Fruit fly (Drosophila melanogaster) whole organism, embryonic: ENCODE results near the gene pps.
A peak's percentile ranks its signal among the peaks of the same experiment; 100 is the strongest.

Source experiments
- B-H2 ChIP-seq: fragments of 200-800 bp; sonication (Bioruptor generic); optimal IDR thresholded peaks from 2 replicates; lab custom pipeline; 2018; ENCODE audit warnings: missing biosample characterization, mild to moderate bottlenecking, missing genetic modification characterization
- CG1024 ChIP-seq: fragments of 200-800 bp; sonication (Bioruptor generic); IDR thresholded peaks from 2 replicates; pipeline ENCODE4 v1.3.6; 2022; ENCODE audit warnings: missing biosample characterization, missing genetic modification characterization
- CG10565 ChIP-seq: fragments of 200-800 bp; sonication (Bioruptor generic); optimal IDR thresholded peaks from 3 replicates; lab custom pipeline; 2016; ENCODE audit warnings: missing biosample characterization, mild to moderate bottlenecking, missing genetic modification characterization
- CG11398 ChIP-seq: fragments of 200-800 bp; sonication (Bioruptor generic); optimal IDR thresholded peaks from 2 replicates; lab custom pipeline; 2016; ENCODE audit warnings: missing biosample characterization, missing genetic modification characterization
- CG11504 ChIP-seq: fragments of 200-800 bp; sonication (Bioruptor generic); optimal IDR thresholded peaks from 3 replicates; lab custom pipeline; 2019; ENCODE audit warnings: missing biosample characterization, mild to moderate bottlenecking, missing genetic modification characterization, moderate library complexity
- CG11696 ChIP-seq: fragments of 200-800 bp; sonication (Bioruptor generic); IDR thresholded peaks from 2 replicates; pipeline ENCODE4 v1.3.6; 2022; ENCODE audit warnings: missing biosample characterization, missing genetic modification characterization
- CG12744 ChIP-seq: fragments of 200-800 bp; sonication (Bioruptor generic); optimal IDR thresholded peaks from 2 replicates; lab custom pipeline; 2016; ENCODE audit warnings: missing biosample characterization, missing genetic modification characterization
- CG12769 ChIP-seq: fragments of 200-800 bp; sonication (Bioruptor generic); optimal IDR thresholded peaks from 2 replicates; lab custom pipeline; 2019; ENCODE audit warnings: missing biosample characterization, mild to moderate bottlenecking, missing genetic modification characterization, moderate library complexity
- CG14860 ChIP-seq: fragments of 200-800 bp; sonication (Bioruptor generic); IDR thresholded peaks from 3 replicates; pipeline ENCODE4 v1.3.6; 2022; ENCODE audit warnings: missing biosample characterization, missing genetic modification characterization; ENCODE audit not compliant: partially characterized antibody
- CG15073 ChIP-seq: fragments of 200-800 bp; sonication (Bioruptor generic); optimal IDR thresholded peaks from 2 replicates; lab custom pipeline; 2016; ENCODE audit warnings: missing biosample characterization, missing genetic modification characterization
- CG1602 ChIP-seq: fragments of 200-800 bp; sonication (Bioruptor generic); optimal IDR thresholded peaks from 3 replicates; lab custom pipeline; 2016; ENCODE audit warnings: missing biosample characterization, missing genetic modification characterization
- CG17359 ChIP-seq: fragments of 200-800 bp; sonication (Bioruptor generic); optimal IDR thresholded peaks from 3 replicates; lab custom pipeline; 2018; ENCODE audit warnings: missing biosample characterization, mild to moderate bottlenecking, missing genetic modification characterization, moderate library complexity
- CG3163 ChIP-seq: fragments of 200-800 bp; sonication (Bioruptor generic); optimal IDR thresholded peaks from 3 replicates; lab custom pipeline; 2016; ENCODE audit warnings: missing biosample characterization, missing genetic modification characterization
- CG4424 ChIP-seq: fragments of 200-800 bp; sonication (Bioruptor generic); optimal IDR thresholded peaks from 3 replicates; lab custom pipeline; 2016; ENCODE audit warnings: missing biosample characterization, missing genetic modification characterization
- CG4707 ChIP-seq: fragments of 200-800 bp; sonication (Bioruptor generic); optimal IDR thresholded peaks from 2 replicates; lab custom pipeline; 2018; ENCODE audit warnings: missing biosample characterization, mild to moderate bottlenecking, missing genetic modification characterization, moderate library complexity
- CG7928 ChIP-seq: fragments of 200-800 bp; sonication (Bioruptor generic); optimal IDR thresholded peaks from 2 replicates; lab custom pipeline; 2017; ENCODE audit warnings: missing biosample characterization, mild to moderate bottlenecking, missing genetic modification characterization
- CG8924 ChIP-seq: fragments of 200-800 bp; optimal IDR thresholded peaks from 3 replicates; lab custom pipeline; 2019; ENCODE audit warnings: missing biosample characterization, mild to moderate bottlenecking, missing genetic modification characterization, moderate library complexity
- CG9215 ChIP-seq: fragments of 200-800 bp; sonication (Bioruptor generic); IDR thresholded peaks from 2 replicates; pipeline ENCODE4 v1.3.6; 2022; ENCODE audit warnings: missing biosample characterization, missing genetic modification characterization
- CrebB ChIP-seq: fragments of 200-800 bp; sonication (Bioruptor generic); optimal IDR thresholded peaks from 3 replicates; lab custom pipeline; 2018; ENCODE audit warnings: missing biosample characterization, mild to moderate bottlenecking, missing genetic modification characterization
- E2f2 ChIP-seq: fragments of 200-800 bp; sonication (Bioruptor generic); IDR thresholded peaks from 2 replicates; pipeline ENCODE4 v1.3.6; 2022; ENCODE audit warnings: missing biosample characterization, missing genetic modification characterization
- GATAe ChIP-seq: fragments of 200-800 bp; sonication (Bioruptor generic); conservative IDR thresholded peaks from 2 replicates; pipeline ENCODE4 v1.3.6; 2022; ENCODE audit warnings: missing biosample characterization, missing genetic modification characterization
- Gsc ChIP-seq: fragments of 200-800 bp; sonication (Bioruptor generic); IDR thresholded peaks from 2 replicates; pipeline ENCODE4 v1.3.6; 2022; ENCODE audit warnings: missing biosample characterization, missing genetic modification characterization
- H15 ChIP-seq: fragments of 200-800 bp; sonication (Bioruptor generic); IDR thresholded peaks from 3 replicates; pipeline ENCODE4 v1.3.6; 2022; ENCODE audit warnings: missing biosample characterization, missing genetic modification characterization
- HLHmδ ChIP-seq: fragments of 200-800 bp; sonication (Bioruptor generic); optimal IDR thresholded peaks from 2 replicates; lab custom pipeline; 2018; ENCODE audit warnings: missing biosample characterization, mild to moderate bottlenecking, missing genetic modification characterization, moderate library complexity
- Lhr ChIP-seq: fragments of 200-800 bp; sonication (Bioruptor generic); optimal IDR thresholded peaks from 3 replicates; lab custom pipeline; 2017; ENCODE audit warnings: mild to moderate bottlenecking, missing biosample characterization, missing genetic modification reagents, missing genetic modification characterization
- Nf-YA ChIP-seq: fragments of 200-800 bp; sonication (Bioruptor generic); IDR thresholded peaks from 2 replicates; pipeline ENCODE4 v1.3.6; 2022; ENCODE audit warnings: missing biosample characterization, missing genetic modification characterization
- Oli ChIP-seq: fragments of 200-800 bp; sonication (Bioruptor generic); optimal IDR thresholded peaks from 2 replicates; lab custom pipeline; 2018; ENCODE audit warnings: missing biosample characterization, mild to moderate bottlenecking, missing genetic modification characterization, moderate library complexity
- Rfx ChIP-seq: fragments of 200-800 bp; sonication (Bioruptor generic); IDR thresholded peaks from 2 replicates; pipeline ENCODE4 v1.3.6; 2022; ENCODE audit warnings: missing biosample characterization, missing genetic modification characterization
- Xbp1 ChIP-seq: fragments of 200-800 bp; sonication (Bioruptor generic); optimal IDR thresholded peaks from 3 replicates; lab custom pipeline; 2016; ENCODE audit warnings: missing biosample characterization, mild to moderate bottlenecking, missing genetic modification characterization
- ab ChIP-seq: fragments of 200-800 bp; sonication (Bioruptor generic); optimal IDR thresholded peaks from 2 replicates; lab custom pipeline; 2016; ENCODE audit warnings: missing biosample characterization, missing genetic modification characterization
- ato ChIP-seq: fragments of 200-800 bp; sonication (Bioruptor generic); IDR thresholded peaks from 2 replicates; pipeline ENCODE4 v1.3.6; 2022; ENCODE audit warnings: missing biosample characterization, missing genetic modification characterization; ENCODE audit not compliant: partially characterized antibody
- bbx ChIP-seq: fragments of 200-800 bp; sonication (Bioruptor generic); IDR thresholded peaks from 2 replicates; pipeline ENCODE4 v1.3.6; 2022; ENCODE audit warnings: missing biosample characterization, missing genetic modification characterization; ENCODE audit not compliant: partially characterized antibody
- chm ChIP-seq: fragments of 200-800 bp; sonication (Bioruptor generic); IDR thresholded peaks from 2 replicates; pipeline ENCODE4 v1.3.6; 2022; ENCODE audit warnings: missing biosample characterization, missing genetic modification characterization
- danr ChIP-seq: fragments of 200-800 bp; sonication (Bioruptor generic); IDR thresholded peaks from 2 replicates; pipeline ENCODE4 v1.3.6; 2022; ENCODE audit warnings: missing biosample characterization, missing genetic modification characterization
- gt ChIP-seq: fragments of 200-800 bp; sonication (Bioruptor generic); IDR thresholded peaks from 2 replicates; pipeline ENCODE4 v1.3.6; 2022; ENCODE audit warnings: missing biosample characterization, missing genetic modification characterization
- hth ChIP-seq: fragments of >200 bp; optimal IDR thresholded peaks from 2 replicates; lab custom pipeline; 2017; ENCODE audit warnings: inconsistent platforms
- insv ChIP-seq, 2 experiments: fragments of 200-800 bp; sonication (Bioruptor generic); optimal IDR thresholded peaks; 3 replicates each; lab custom pipeline; 2016 to 2018; ENCODE audit warnings: missing biosample characterization in 2 of 2, missing genetic modification characterization in 2 of 2
- kay ChIP-seq: fragments of 200-800 bp; sonication (Bioruptor generic); optimal IDR thresholded peaks from 2 replicates; lab custom pipeline; 2016; ENCODE audit warnings: missing biosample characterization, missing genetic modification characterization
- knrl ChIP-seq: fragments of 200-800 bp; sonication (Bioruptor generic); IDR thresholded peaks from 3 replicates; pipeline ENCODE4 v1.3.6; 2022; ENCODE audit warnings: missing biosample characterization, missing genetic modification characterization; ENCODE audit not compliant: partially characterized antibody
- lbe ChIP-seq: fragments of 200-800 bp; sonication (Bioruptor generic); optimal IDR thresholded peaks from 2 replicates; lab custom pipeline; 2016; ENCODE audit warnings: missing biosample characterization, mild to moderate bottlenecking, missing genetic modification characterization
- nau ChIP-seq: fragments of 200-800 bp; sonication (Bioruptor generic); optimal IDR thresholded peaks from 3 replicates; lab custom pipeline; 2017; ENCODE audit warnings: missing biosample characterization, mild to moderate bottlenecking, missing genetic modification characterization, missing genetic modification reagents
- phol ChIP-seq: fragments of 200-800 bp; sonication (Bioruptor generic); optimal IDR thresholded peaks from 3 replicates; lab custom pipeline; 2018; ENCODE audit warnings: missing biosample characterization, mild to moderate bottlenecking, missing genetic modification characterization, moderate library complexity
- pita ChIP-seq: fragments of 200-800 bp; sonication (Bioruptor generic); optimal IDR thresholded peaks from 2 replicates; lab custom pipeline; 2017; ENCODE audit warnings: missing biosample characterization, mild to moderate bottlenecking, missing genetic modification characterization
- prd ChIP-seq, 3 experiments: fragments of >200 bp in 2 of 3; fragments of 200-800 bp in 1 of 3; sonication (Bioruptor generic) in 1 of 3; optimal IDR thresholded peaks in 2 of 3; IDR thresholded peaks in 1 of 3; 2 replicates in 2 of 3; 3 replicates in 1 of 3; pipeline versions ENCODE4 v1.3.6 to Lab custom; 2017 to 2022; ENCODE audit warnings: missing biosample characterization in 1 of 3, missing genetic modification characterization in 1 of 3
- pum ChIP-seq: fragments of 200-800 bp; sonication (Bioruptor generic); optimal IDR thresholded peaks from 2 replicates; lab custom pipeline; 2016; ENCODE audit warnings: missing biosample characterization, missing genetic modification characterization
- repo ChIP-seq: fragments of 200-800 bp; sonication (Bioruptor generic); optimal IDR thresholded peaks from 2 replicates; lab custom pipeline; 2016; ENCODE audit warnings: missing biosample characterization, missing genetic modification characterization
- ro ChIP-seq: fragments of 200-800 bp; sonication (Bioruptor generic); IDR thresholded peaks from 2 replicates; pipeline ENCODE4 v1.3.6; 2022; ENCODE audit warnings: missing biosample characterization, missing genetic modification characterization
- sna ChIP-seq: fragments of 200-800 bp; sonication (Bioruptor generic); IDR thresholded peaks from 2 replicates; pipeline ENCODE4 v1.3.6; 2022; ENCODE audit warnings: missing biosample characterization, missing genetic modification characterization; ENCODE audit not compliant: partially characterized antibody
- toy ChIP-seq: fragments of 200-800 bp; sonication (Bioruptor generic); IDR thresholded peaks from 2 replicates; pipeline ENCODE4 v1.3.6; 2022; ENCODE audit warnings: missing biosample characterization, missing genetic modification characterization
- yki ChIP-seq: fragments of >200 bp; optimal IDR thresholded peaks from 3 replicates; lab custom pipeline; 2018
- zen2 ChIP-seq: fragments of 200-800 bp; sonication (Bioruptor generic); IDR thresholded peaks from 3 replicates; pipeline ENCODE4 v1.3.6; 2022; ENCODE audit warnings: missing biosample characterization, missing genetic modification characterization; ENCODE audit not compliant: partially characterized antibody

pps gene

DNA sequence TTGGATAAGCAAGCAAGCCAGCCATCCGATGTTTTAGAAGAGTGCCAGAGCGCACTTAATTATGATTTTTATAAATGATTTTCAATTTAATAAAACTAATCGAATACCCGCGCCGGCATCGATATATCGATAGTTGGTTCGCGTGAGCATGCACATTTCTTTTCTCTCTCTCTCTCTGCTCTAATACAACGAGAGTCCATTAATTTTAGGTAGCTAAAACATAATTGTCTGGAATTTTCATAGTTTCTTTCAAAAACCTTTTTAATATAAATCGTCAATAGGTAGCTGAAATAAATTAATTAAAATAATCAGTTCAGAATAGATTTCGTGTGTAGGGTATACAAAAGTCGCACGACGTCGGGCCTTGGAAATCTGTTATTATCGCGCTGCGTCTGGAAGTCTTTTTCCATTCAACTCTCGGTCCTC is 35.3 kb downstream of the pps start, which contains the start of gene CG18549 (continued):
- TF ChIP-seq CG14860 (GFP tag; lab: Robert Waterston, UW) (peak; percentile 65), ro (GFP tag; lab: Robert Waterston, UW) (peak; percentile 99), lbe (GFP tag; lab: Kevin White, UChicago) (peak; percentile 99), pita (GFP tag; lab: Kevin White, UChicago) (no peak), Oli (tag; lab: Kevin White, UChicago) (peak; percentile 100), CG7928 (GFP tag; lab: Kevin White, UChicago) (peak; percentile 85), knrl (GFP tag; lab: Robert Waterston, UW) (peak; percentile 75), prd (optimal IDR thresholded peaks at IDR 0.05; lab: Kevin White, UChicago) (no peak), prd (GFP tag; IDR thresholded peaks at IDR 0.05; lab: Robert Waterston, UW) (peak; percentile 100), bbx (GFP tag; lab: Robert Waterston, UW) (peak; percentile 76), CG11504 (tag; lab: Kevin White, UChicago) (peak; percentile 99), sna (GFP tag; lab: Robert Waterston, UW) (peak; percentile 85), repo (peak; percentile 98), hth (lab: Kevin White, UChicago) (no peak), gt (GFP tag; lab: Robert Waterston, UW) (peak; percentile 99), kay (peak; percentile 99), Xbp1 (GFP tag; lab: Kevin White, UChicago) (peak; percentile 100), B-H2 (peak; percentile 99), yki (lab: Kevin White, UChicago) (no peak), CG11398 (peak; percentile 99), Gsc (GFP tag; lab: Robert Waterston, UW) (peak; percentile 99), CG10565 (GFP tag; lab: Kevin White, UChicago) (peak; percentile 98), CG4424 (GFP tag; lab: Kevin White, UChicago) (peak; percentile 100), CG11696 (peak; percentile 98), chm (GFP tag; lab: Robert Waterston, UW) (peak; percentile 100), CG9215 (GFP tag; lab: Robert Waterston, UW) (peak; percentile 99), insv (GFP tag; optimal IDR thresholded peaks at IDR 0.05; lab: Kevin White, UChicago) (peak; percentile 74 to 86), ato (GFP tag; lab: Robert Waterston, UW) (peak; percentile 71), HLHmδ (GFP tag; lab: Kevin White, UChicago) (no peak), nau (GFP tag; lab: Kevin White, UChicago) (peak; percentile 100), Nf-YA (GFP tag; lab: Robert Waterston, UW) (peak; percentile 100), CG17359 (tag; lab: Kevin White, UChicago) (peak; percentile 100), CG1602 (GFP tag; lab: Kevin White, UChicago) (peak; percentile 100), E2f2 (peak; percentile 98), CG15073 (GFP tag; lab: Kevin White, UChicago) (peak; percentile 94), Lhr (GFP tag; lab: Kevin White, UChicago) (peak; percentile 99), danr (GFP tag; lab: Robert Waterston, UW) (peak; percentile 100), zen2 (GFP tag; lab: Robert Waterston, UW) (peak; percentile 84), GATAe (GFP tag; lab: Robert Waterston, UW) (peak; percentile 99), phol (tag; lab: Kevin White, UChicago) (peak; percentile 100), pum (GFP tag; lab: Kevin White, UChicago) (peak; percentile 99), CG3163 (GFP tag; lab: Kevin White, UChicago) (peak; percentile 92), H15 (GFP tag; lab: Robert Waterston, UW) (peak; percentile 100), CG8924 (tag; lab: Kevin White, UChicago) (peak; percentile 100), CG1024 (GFP tag; lab: Robert Waterston, UW) (peak; percentile 98), toy (peak; percentile 99), CrebB (tag; lab: Kevin White, UChicago) (peak; percentile 100), CG4707 (peak; percentile 99), CG12744 (GFP tag; lab: Kevin White, UChicago) (peak; percentile 99), Rfx (GFP tag; lab: Robert Waterston, UW) (peak; percentile 100), ab (GFP tag; lab: Kevin White, UChicago) (peak; percentile 97), CG12769 (tag; lab: Kevin White, UChicago) (peak; percentile 99)
